Worm (Caenorhabditis elegans): ENCODE data around the gene C14A4.9.

C14A4.9 gene

ce11 chrII:10603560-10603959, 4.4 kb downstream of the C14A4.9 start:
- no peak for TF ChIP-seq rnt-1 (tag; optimal IDR thresholded peaks at IDR 0.05)
- peak; percentile 63 for TF ChIP-seq nfya-1 (tag; optimal IDR thresholded peaks at IDR 0.05)
- no peak for TF ChIP-seq pqm-1 (tag; optimal IDR thresholded peaks at IDR 0.05)

ce11 chrII:10605512-10605911, 6.4 kb downstream of the C14A4.9 start, which contains the start of gene taf-13:
taf-13 (minus strand) TSS chrII:10605612.
- TF ChIP-seq zip-5 (tag; optimal IDR thresholded peaks at IDR 0.05): no peak
- no peak for TF ChIP-seq ceh-18 (tag; optimal IDR thresholded peaks at IDR 0.05)
- TF ChIP-seq tbx-2 (tag; optimal IDR thresholded peaks at IDR 0.05): no peak
- TF ChIP-seq unc-86 (tag; optimal IDR thresholded peaks at IDR 0.05): no peak
- TF ChIP-seq K02D7.2 (tag; optimal IDR thresholded peaks at IDR 0.05): no peak
- no peak for TF ChIP-seq gmeb-2 (tag; optimal IDR thresholded peaks at IDR 0.05)

ce11 chrII:10607238-10607961, 8.3 kb downstream of the C14A4.9 start, which contains the start of gene ccm-3:
ccm-3 (minus strand) TSS chrII:10607275.
- no peak for TF ChIP-seq sox-4 (tag; optimal IDR thresholded peaks at IDR 0.05)
- TF ChIP-seq ceh-34 (tag; optimal IDR thresholded peaks at IDR 0.05): no peak
- TF ChIP-seq nfya-1 (tag; optimal IDR thresholded peaks at IDR 0.05): peak; percentile 21

ce11 chrII:10608821-10609220, 9.7 kb downstream of the C14A4.9 start:
- TF ChIP-seq pqm-1 (tag; optimal IDR thresholded peaks at IDR 0.05) (no peak), lim-6 (tag; optimal IDR thresholded peaks at IDR 0.05) (no peak), sdc-2 (tag; optimal IDR thresholded peaks at IDR 0.05) (no peak)

ce11 chrII:10612743-10613142, 13.6 kb downstream of the C14A4.9 start, which contains the start of gene C14A4.12:
C14A4.12 (plus strand) TSS chrII:10613043.
- TF ChIP-seq madf-2 (tag; optimal IDR thresholded peaks at IDR 0.05) (no peak), nfya-1 (tag; optimal IDR thresholded peaks at IDR 0.05) (no peak)

- TF ChIP-seq mec-3 (tag; optimal IDR thresholded peaks at IDR 0.05; ENCODE audit: borderline replicate concordance) (no peak), hlh-30 (tag; optimal IDR thresholded peaks at IDR 0.05; ENCODE audit: insufficient read depth) (no peak), pha-4 (tag; optimal IDR thresholded peaks at IDR 0.05) (no peak), unc-86 (tag; optimal IDR thresholded peaks at IDR 0.05) (no peak)
These were observed 19.0 kb downstream of the C14A4.9 start, which contains the start of gene C14A4.13 for ce11 chrII:10618157-10618556. C14A4.13 (plus strand) TSS chrII:10618457.

- TF ChIP-seq ceh-22 (tag; optimal IDR thresholded peaks at IDR 0.05): no peak
- TF ChIP-seq ttx-3 (tag; optimal IDR thresholded peaks at IDR 0.05): no peak
- no peak for TF ChIP-seq fkh-6 (tag; optimal IDR thresholded peaks at IDR 0.05)
- no peak for TF ChIP-seq elt-2 (tag; optimal IDR thresholded peaks at IDR 0.05)
These were observed 22.8 kb downstream of the C14A4.9 start, which contains the start of gene cutl-9 for ce11 chrII:10621965-10622364. cutl-9 (plus strand) TSS chrII:10622265.

- TF ChIP-seq elt-2 (tag; optimal IDR thresholded peaks at IDR 0.05): peak; percentile 37
- TF ChIP-seq madf-2 (tag; optimal IDR thresholded peaks at IDR 0.05): no peak
These were observed 27.9 kb downstream of the C14A4.9 start for ce11 chrII:10627086-10627485.

ce11 chrII:10627963-10628362, 28.8 kb downstream of the C14A4.9 start, which contains the start of gene M28.8:
M28.8 (plus strand) TSS chrII:10628263.
- TF ChIP-seq fkh-6 (tag; optimal IDR thresholded peaks at IDR 0.05): no peak
- TF ChIP-seq K09A11.1 (tag; optimal IDR thresholded peaks at IDR 0.05; ENCODE audit: insufficient read depth): no peak
- TF ChIP-seq nhr-11 (tag; optimal IDR thresholded peaks at IDR 0.05): no peak
- no peak for TF ChIP-seq ceh-31 (tag; optimal IDR thresholded peaks at IDR 0.05)
- TF ChIP-seq nfya-1 (tag; optimal IDR thresholded peaks at IDR 0.05): no peak
- no peak for TF ChIP-seq pax-1 (tag; optimal IDR thresholded peaks at IDR 0.05)
- TF ChIP-seq zip-5 (tag; optimal IDR thresholded peaks at IDR 0.05): no peak
- TF ChIP-seq K02D7.2 (tag; optimal IDR thresholded peaks at IDR 0.05): no peak
- no peak for TF ChIP-seq nhr-232 (tag; optimal IDR thresholded peaks at IDR 0.05)
- no peak for TF ChIP-seq pros-1 (tag; optimal IDR thresholded peaks at IDR 0.05)
- TF ChIP-seq elt-2 (tag; optimal IDR thresholded peaks at IDR 0.05): no peak

Data from whole organism, late embryonic.